Worm (Caenorhabditis elegans) whole organism, L1 larva: ENCODE data around the gene cdd-2.

Experiments used
- ceh-82 ChIP-seq, 3 experiments: fragments of 150-350 bp in 1 of 3; sonication (generic microtip) in 2 of 3; optimal IDR thresholded peaks; 2 replicates each; lab custom pipeline; 2014 to 2017; ENCODE audit warnings: missing biosample characterization in 3 of 3, missing genetic modification characterization in 3 of 3
- egl-27 ChIP-seq, 2 experiments: fragments of 150-350 bp in 1 of 2; sonication (generic microtip); optimal IDR thresholded peaks; 3 replicates each; lab custom pipeline; 2017 to 2018; ENCODE audit warnings: missing biosample characterization in 2 of 2, missing genetic modification characterization in 2 of 2, missing genetic modification reagents in 2 of 2
- unc-62 ChIP-seq: fragments of 150-350 bp; optimal IDR thresholded peaks from 2 replicates; lab custom pipeline; 2014; ENCODE audit warnings: missing biosample characterization, missing genetic modification reagents, missing genetic modification characterization
- unc-98 ChIP-seq: fragments of 200-800 bp; sonication (Bioruptor generic); IDR thresholded peaks from 2 replicates; pipeline ENCODE4 v1.3.6; 2022; ENCODE audit warnings: missing genetic modification characterization, missing compliant biosample characterization
- ztf-4 ChIP-seq: fragments of 150-350 bp; optimal IDR thresholded peaks from 2 replicates; lab custom pipeline; 2014; ENCODE audit warnings: missing biosample characterization, missing genetic modification characterization

- TF ChIP-seq egl-27 (tag; optimal IDR thresholded peaks at IDR 0.05; lab: Kevin White, UChicago) (no peak), unc-62 (GFP tag; lab: Kevin White, UChicago) (no peak), ztf-4 (no peak), unc-98 (GFP tag; lab: Robert Waterston, UW) (no peak), ceh-82 (tag; optimal IDR thresholded peaks at IDR 0.05; lab: Kevin White, UChicago) (no peak)
These were observed 27.6 kb upstream of the cdd-2 start, which contains the start of gene cec-4 for ce11 chrIV:7575147-7575768.
